ENCODE assay signal across 4 worm cellular contexts in genomic region chrIII:9765465-9765900, ce11.
TF ChIP-seq lines count a peak whose summit lies in the region.

No protein-coding gene starts in this region.

TF ChIP-seq in whole organism, L2 larva, 48 proteins besides CTCF, POLR2A, EP300 and RAD21 (continued from another document):
- TF ChIP-seq nhr-12 (tag; optimal IDR thresholded peaks at IDR 0.05; lab: Kevin White, UChicago) (peak; percentile 61), mbf-1 (tag; optimal IDR thresholded peaks at IDR 0.05; lab: Kevin White, UChicago) (no peak), nhr-23 (tag; optimal IDR thresholded peaks at IDR 0.05; lab: Kevin White, UChicago) (no peak), nhr-77 (tag; optimal IDR thresholded peaks at IDR 0.05; lab: Kevin White, UChicago) (peak; percentile 47), ztf-11 (tag; optimal IDR thresholded peaks at IDR 0.05; lab: Kevin White, UChicago) (no peak), nhr-21 (tag; optimal IDR thresholded peaks at IDR 0.05; lab: Kevin White, UChicago) (peak; percentile 98), nhr-11 (tag; optimal IDR thresholded peaks at IDR 0.05; lab: Kevin White, UChicago) (no peak), gmeb-1 (tag; optimal IDR thresholded peaks at IDR 0.05; lab: Kevin White, UChicago) (peak; percentile 93), ZK546.5 (tag; optimal IDR thresholded peaks at IDR 0.05; lab: Kevin White, UChicago) (peak; percentile 91), nhr-10 (tag; optimal IDR thresholded peaks at IDR 0.05; lab: Kevin White, UChicago) (peak; percentile 90), egl-27 (tag; optimal IDR thresholded peaks at IDR 0.05; lab: Kevin White, UChicago) (peak; percentile 96), ceh-82 (tag; optimal IDR thresholded peaks at IDR 0.05; lab: Kevin White, UChicago) (peak; percentile 86), mab-5 (tag; optimal IDR thresholded peaks at IDR 0.05; lab: Kevin White, UChicago) (peak; percentile 77), nhr-6 (tag; optimal IDR thresholded peaks at IDR 0.05; lab: Kevin White, UChicago) (peak; percentile 94), fos-1 (tag; optimal IDR thresholded peaks at IDR 0.05; lab: Kevin White, UChicago) (peak; percentile 96), nhr-237 (tag; optimal IDR thresholded peaks at IDR 0.05; lab: Kevin White, UChicago) (peak; percentile 71), elt-3 (tag; optimal IDR thresholded peaks at IDR 0.05; lab: Kevin White, UChicago) (no peak), blmp-1 (tag; optimal IDR thresholded peaks at IDR 0.05; lab: Kevin White, UChicago; ENCODE audit: insufficient read depth) (peak; percentile 83), crh-2 (tag; optimal IDR thresholded peaks at IDR 0.05; lab: Kevin White, UChicago) (peak; percentile 99), C34F6.9 (tag; optimal IDR thresholded peaks at IDR 0.05; lab: Kevin White, UChicago) (peak; percentile 100), F13H6.1 (tag; optimal IDR thresholded peaks at IDR 0.05; lab: Kevin White, UChicago) (peak; percentile 99), unc-39 (tag; optimal IDR thresholded peaks at IDR 0.05; lab: Kevin White, UChicago) (peak; percentile 35), aly-2 (tag; optimal IDR thresholded peaks at IDR 0.05; lab: Kevin White, UChicago) (no peak), ztf-4 (tag; optimal IDR thresholded peaks at IDR 0.05; lab: Kevin White, UChicago) (peak; percentile 99), sma-9 (GFP tag; optimal IDR thresholded peaks at IDR 0.05; lab: Kevin White, UChicago) (peak; percentile 98), sma-9 (tag; optimal IDR thresholded peaks at IDR 0.05; lab: Kevin White, UChicago) (no peak)

TF ChIP-seq in whole organism, L4 larva, 104 proteins besides CTCF, POLR2A, EP300 and RAD21 (continued from another document and continues in another):
- TF ChIP-seq nhr-102 (tag; optimal IDR thresholded peaks at IDR 0.05; lab: Kevin White, UChicago): peak; percentile 98
- no peak for TF ChIP-seq ces-1 (GFP tag; optimal IDR thresholded peaks at IDR 0.05; lab: Kevin White, UChicago)
- TF ChIP-seq hlh-30 (tag; optimal IDR thresholded peaks at IDR 0.05; lab: Kevin White, UChicago; ENCODE audit: insufficient read depth): peak; percentile 99
- peak; percentile 96 for TF ChIP-seq php-3 (GFP tag; IDR thresholded peaks at IDR 0.05; lab: Robert Waterston, UW)
- TF ChIP-seq daf-19 (GFP tag; conservative IDR thresholded peaks at IDR 0.05; lab: Robert Waterston, UW): peak; percentile 83
- TF ChIP-seq nhr-42 (GFP tag; IDR thresholded peaks at IDR 0.05; lab: Robert Waterston, UW): peak; percentile 97
- TF ChIP-seq dmd-9 (GFP tag; IDR thresholded peaks at IDR 0.05; lab: Robert Waterston, UW): peak; percentile 94
- peak; percentile 93 for TF ChIP-seq mxl-2 (GFP tag; conservative IDR thresholded peaks at IDR 0.05; lab: Robert Waterston, UW)
- peak; percentile 95 for TF ChIP-seq jun-1 (tag; optimal IDR thresholded peaks at IDR 0.05; lab: Kevin White, UChicago)
- peak; percentile 96 for TF ChIP-seq nhr-41 (GFP tag; IDR thresholded peaks at IDR 0.05; lab: Robert Waterston, UW)
- TF ChIP-seq dmd-6 (GFP tag; IDR thresholded peaks at IDR 0.05; lab: Robert Waterston, UW): peak; percentile 99
- peak; percentile 49 for TF ChIP-seq lir-3 (tag; optimal IDR thresholded peaks at IDR 0.05; lab: Kevin White, UChicago)
- TF ChIP-seq tag-97 (GFP tag; IDR thresholded peaks at IDR 0.05; lab: Robert Waterston, UW): 0 out of 2 replicates have a peak, but pooled peaks have one; percentile 66
- peak; percentile 96 for TF ChIP-seq Y105C5A.15 (GFP tag; IDR thresholded peaks at IDR 0.05; lab: Robert Waterston, UW)
- peak; percentile 93 for TF ChIP-seq nhr-10 (tag; optimal IDR thresholded peaks at IDR 0.05; lab: Kevin White, UChicago)
- TF ChIP-seq dpl-1 (GFP tag; optimal IDR thresholded peaks at IDR 0.05; lab: Kevin White, UChicago): peak; percentile 86
- peak; percentile 98 for TF ChIP-seq pha-4 (GFP tag; IDR thresholded peaks at IDR 0.05; lab: Robert Waterston, UW)
- TF ChIP-seq pha-4 (tag; optimal IDR thresholded peaks at IDR 0.05; lab: Kevin White, UChicago): no peak
- no peak for TF ChIP-seq ztf-11 (tag; optimal IDR thresholded peaks at IDR 0.05; lab: Kevin White, UChicago)
- TF ChIP-seq ceh-20 (GFP tag; IDR thresholded peaks at IDR 0.05; lab: Robert Waterston, UW): peak; percentile 98
- peak; percentile 74 for TF ChIP-seq nhr-76 (tag; optimal IDR thresholded peaks at IDR 0.05; lab: Kevin White, UChicago)
- peak; percentile 99 for TF ChIP-seq nhr-111 (GFP tag; optimal IDR thresholded peaks at IDR 0.05; lab: Kevin White, UChicago)
- TF ChIP-seq nhr-48 (tag; optimal IDR thresholded peaks at IDR 0.05; lab: Kevin White, UChicago): peak; percentile 96
- TF ChIP-seq ama-1 (optimal IDR thresholded peaks at IDR 0.05; lab: Kevin White, UChicago): peak; percentile 95
- peak; percentile 82 for TF ChIP-seq zip-2 (tag; optimal IDR thresholded peaks at IDR 0.05; lab: Kevin White, UChicago)
- peak; percentile 98 for TF ChIP-seq ctbp-1 (GFP tag; IDR thresholded peaks at IDR 0.05; lab: Robert Waterston, UW)
- peak; percentile 75 for TF ChIP-seq ceh-32 (tag; optimal IDR thresholded peaks at IDR 0.05; lab: Kevin White, UChicago; ENCODE audit: poor library complexity)
- TF ChIP-seq R02D3.7 (tag; optimal IDR thresholded peaks at IDR 0.05; lab: Kevin White, UChicago): no peak
- peak; percentile 35 for TF ChIP-seq snpc-4 (tag; optimal IDR thresholded peaks at IDR 0.05; lab: Kevin White, UChicago)
- peak; percentile 100 for TF ChIP-seq hlh-11 (tag; optimal IDR thresholded peaks at IDR 0.05; lab: Kevin White, UChicago)
- TF ChIP-seq lin-13 (GFP tag; optimal IDR thresholded peaks at IDR 0.05; lab: Kevin White, UChicago): peak; percentile 91
- peak; percentile 95 for TF ChIP-seq Y75B8A.6 (GFP tag; IDR thresholded peaks at IDR 0.05; lab: Robert Waterston, UW)
- no peak for TF ChIP-seq ceh-62 (tag; optimal IDR thresholded peaks at IDR 0.05; lab: Kevin White, UChicago)
- TF ChIP-seq daf-8 (GFP tag; IDR thresholded peaks at IDR 0.05; lab: Robert Waterston, UW): 0 out of 2 replicates have a peak, but pooled peaks have one; percentile 51
- 0 out of 2 replicates have a peak, but pooled peaks have one; percentile 56 for TF ChIP-seq dmd-8 (GFP tag; IDR thresholded peaks at IDR 0.05; lab: Robert Waterston, UW)
- peak; percentile 1 for TF ChIP-seq unc-130 (GFP tag; optimal IDR thresholded peaks at IDR 0.05; lab: Kevin White, UChicago)

TF ChIP-seq in whole organism, late embryonic, 69 proteins besides CTCF, POLR2A, EP300 and RAD21 (continued from another document and continues in another):
- TF ChIP-seq odd-2 (tag; optimal IDR thresholded peaks at IDR 0.05; lab: Kevin White, UChicago) (no peak), eyg-1 (tag; optimal IDR thresholded peaks at IDR 0.05; lab: Kevin White, UChicago) (peak; percentile 52), fax-1 (tag; optimal IDR thresholded peaks at IDR 0.05; lab: Kevin White, UChicago) (peak; percentile 43), nhr-11 (tag; optimal IDR thresholded peaks at IDR 0.05; lab: Kevin White, UChicago) (no peak), fkh-10 (GFP tag; optimal IDR thresholded peaks at IDR 0.05; lab: Kevin White, UChicago) (no peak), pqm-1 (tag; optimal IDR thresholded peaks at IDR 0.05; lab: Kevin White, UChicago) (peak; percentile 57), unc-3 (GFP tag; conservative IDR thresholded peaks at IDR 0.05; lab: Robert Waterston, UW) (peak; percentile 68), unc-3 (tag; optimal IDR thresholded peaks at IDR 0.05; lab: Kevin White, UChicago) (peak; percentile 39), F13H6.1 (tag; optimal IDR thresholded peaks at IDR 0.05; lab: Kevin White, UChicago) (peak; percentile 89), ceh-45 (GFP tag; IDR thresholded peaks at IDR 0.05; lab: Robert Waterston, UW) (peak; percentile 55), hlh-15 (tag; optimal IDR thresholded peaks at IDR 0.05; lab: Kevin White, UChicago) (no peak), ceh-14 (tag; optimal IDR thresholded peaks at IDR 0.05; lab: Kevin White, UChicago) (peak; percentile 54), unc-55 (GFP tag; optimal IDR thresholded peaks at IDR 0.05; lab: Kevin White, UChicago) (peak; percentile 70), hlh-8 (tag; optimal IDR thresholded peaks at IDR 0.05; lab: Kevin White, UChicago) (peak; percentile 50), elt-2 (tag; optimal IDR thresholded peaks at IDR 0.05; lab: Kevin White, UChicago) (peak; percentile 78), pha-2 (tag; optimal IDR thresholded peaks at IDR 0.05; lab: Kevin White, UChicago) (peak; percentile 79), tbx-7 (tag; optimal IDR thresholded peaks at IDR 0.05; lab: Kevin White, UChicago) (peak; percentile 59), pat-9 (tag; optimal IDR thresholded peaks at IDR 0.05; lab: Kevin White, UChicago) (peak; percentile 77), ceh-34 (tag; optimal IDR thresholded peaks at IDR 0.05; lab: Kevin White, UChicago) (peak; percentile 93), sox-4 (tag; optimal IDR thresholded peaks at IDR 0.05; lab: Kevin White, UChicago) (peak; percentile 72), tbx-2 (tag; optimal IDR thresholded peaks at IDR 0.05; lab: Kevin White, UChicago) (peak; percentile 92), pag-3 (tag; optimal IDR thresholded peaks at IDR 0.05; lab: Kevin White, UChicago; ENCODE audit: borderline replicate concordance) (no peak), sox-2 (GFP tag; IDR thresholded peaks at IDR 0.05; lab: Robert Waterston, UW) (peak; percentile 61), madf-2 (tag; optimal IDR thresholded peaks at IDR 0.05; lab: Kevin White, UChicago) (peak; percentile 76), che-1 (tag; optimal IDR thresholded peaks at IDR 0.05; lab: Kevin White, UChicago) (peak; percentile 56), nfya-1 (tag; optimal IDR thresholded peaks at IDR 0.05; lab: Kevin White, UChicago) (peak; percentile 99), rnt-1 (tag; optimal IDR thresholded peaks at IDR 0.05; lab: Kevin White, UChicago) (peak; percentile 94), ets-4 (tag; optimal IDR thresholded peaks at IDR 0.05; lab: Kevin White, UChicago) (peak; percentile 62), ceh-48 (tag; optimal IDR thresholded peaks at IDR 0.05; lab: Kevin White, UChicago) (no peak), mec-3 (tag; optimal IDR thresholded peaks at IDR 0.05; lab: Kevin White, UChicago; ENCODE audit: borderline replicate concordance) (no peak), lin-11 (tag; optimal IDR thresholded peaks at IDR 0.05; lab: Kevin White, UChicago) (peak; percentile 31), hlh-6 (tag; optimal IDR thresholded peaks at IDR 0.05; lab: Kevin White, UChicago) (no peak), ceh-22 (tag; optimal IDR thresholded peaks at IDR 0.05; lab: Kevin White, UChicago) (no peak), ceh-2 (tag; optimal IDR thresholded peaks at IDR 0.05; lab: Kevin White, UChicago) (peak; percentile 51), ceh-9 (tag; optimal IDR thresholded peaks at IDR 0.05; lab: Kevin White, UChicago) (no peak), unc-86 (tag; optimal IDR thresholded peaks at IDR 0.05; lab: Kevin White, UChicago) (peak; percentile 52), unc-42 (tag; optimal IDR thresholded peaks at IDR 0.05; lab: Kevin White, UChicago) (peak; percentile 82), ceh-30 (tag; optimal IDR thresholded peaks at IDR 0.05; lab: Kevin White, UChicago) (peak; percentile 82), C08G9.2 (tag; optimal IDR thresholded peaks at IDR 0.05; lab: Kevin White, UChicago) (peak; percentile 57)

TF ChIP-seq in whole organism, mixed stage, embryonic, 35 proteins besides CTCF, POLR2A, EP300 and RAD21 (continued from another document):
- peak; percentile 75 for TF ChIP-seq nhr-12 (tag; optimal IDR thresholded peaks at IDR 0.05; lab: Kevin White, UChicago)
- TF ChIP-seq hlh-1 (tag; optimal IDR thresholded peaks at IDR 0.05; lab: Kevin White, UChicago): peak; percentile 70
- TF ChIP-seq nhr-237 (tag; optimal IDR thresholded peaks at IDR 0.05; lab: Kevin White, UChicago): peak; percentile 86
- TF ChIP-seq unc-120 (tag; optimal IDR thresholded peaks at IDR 0.05; lab: Kevin White, UChicago; ENCODE audit: poor library complexity, severe bottlenecking): peak; percentile 91
- TF ChIP-seq lin-13 (tag; optimal IDR thresholded peaks at IDR 0.05; lab: Kevin White, UChicago): peak; percentile 97
- TF ChIP-seq nhr-76 (tag; optimal IDR thresholded peaks at IDR 0.05; lab: Kevin White, UChicago): no peak
